Fruit fly (Drosophila melanogaster) whole organism, embryonic: ENCODE measurements around the gene Mon1.

Experiments used
- Abd-B ChIP-seq: fragments of 200-800 bp; sonication (Bioruptor generic); optimal IDR thresholded peaks from 2 replicates; lab custom pipeline; 2018; ENCODE audit warnings: missing biosample characterization, mild to moderate bottlenecking, missing genetic modification characterization, moderate library complexity
- CG10431 ChIP-seq: fragments of 200-800 bp; sonication (Bioruptor generic); optimal IDR thresholded peaks from 3 replicates; lab custom pipeline; 2018; ENCODE audit warnings: missing biosample characterization, mild to moderate bottlenecking, missing genetic modification characterization
- CG12219 ChIP-seq: fragments of 200-800 bp; sonication (Bioruptor generic); optimal IDR thresholded peaks from 3 replicates; lab custom pipeline; 2018; ENCODE audit warnings: missing biosample characterization, mild to moderate bottlenecking, missing genetic modification characterization
- CG12769 ChIP-seq: fragments of 200-800 bp; sonication (Bioruptor generic); optimal IDR thresholded peaks from 2 replicates; lab custom pipeline; 2019; ENCODE audit warnings: missing biosample characterization, mild to moderate bottlenecking, missing genetic modification characterization, moderate library complexity
- CG13287 ChIP-seq: fragments of 200-800 bp; sonication (Bioruptor generic); IDR thresholded peaks from 2 replicates; pipeline ENCODE4 v1.3.6; 2022; ENCODE audit warnings: missing biosample characterization, missing genetic modification characterization; ENCODE audit not compliant: partially characterized antibody
- CG15011 ChIP-seq: fragments of 200-800 bp; sonication (Bioruptor generic); optimal IDR thresholded peaks from 3 replicates; lab custom pipeline; 2018; ENCODE audit warnings: missing biosample characterization, mild to moderate bottlenecking, missing genetic modification characterization
- CG17568 ChIP-seq: fragments of 200-800 bp; sonication (Bioruptor generic); optimal IDR thresholded peaks from 2 replicates; lab custom pipeline; 2018; ENCODE audit warnings: missing biosample characterization, mild to moderate bottlenecking, missing genetic modification characterization, moderate library complexity
- CG18764 ChIP-seq: fragments of 200-800 bp; sonication (Bioruptor generic); optimal IDR thresholded peaks from 3 replicates; lab custom pipeline; 2016; ENCODE audit warnings: missing biosample characterization, missing genetic modification characterization
- CG2116 ChIP-seq: fragments of 200-800 bp; sonication (Bioruptor generic); optimal IDR thresholded peaks from 3 replicates; lab custom pipeline; 2018; ENCODE audit warnings: missing biosample characterization, mild to moderate bottlenecking, missing genetic modification characterization
- CG34422 ChIP-seq: fragments of 200-800 bp; sonication (Bioruptor generic); IDR thresholded peaks from 3 replicates; pipeline ENCODE4 v1.3.6; 2022; ENCODE audit warnings: missing biosample characterization, missing genetic modification characterization
- CG4360 ChIP-seq: fragments of 200-800 bp; sonication (Bioruptor generic); IDR thresholded peaks from 2 replicates; pipeline ENCODE4 v1.3.6; 2022; ENCODE audit warnings: missing biosample characterization, missing genetic modification characterization
- CG4617 ChIP-seq: fragments of 200-800 bp; sonication (Bioruptor generic); optimal IDR thresholded peaks from 3 replicates; lab custom pipeline; 2016; ENCODE audit warnings: missing biosample characterization, missing genetic modification characterization, borderline replicate concordance
- CG5245 ChIP-seq: fragments of 200-800 bp; sonication (Bioruptor generic); optimal IDR thresholded peaks from 3 replicates; lab custom pipeline; 2016; ENCODE audit warnings: missing biosample characterization, missing genetic modification characterization
- CG6791 ChIP-seq: fragments of 200-800 bp; sonication (Bioruptor generic); IDR thresholded peaks from 3 replicates; pipeline ENCODE4 v1.3.6; 2022; ENCODE audit warnings: missing biosample characterization, missing genetic modification characterization; ENCODE audit not compliant: partially characterized antibody
- CG7556 ChIP-seq: fragments of 200-800 bp; sonication (Bioruptor generic); optimal IDR thresholded peaks from 2 replicates; lab custom pipeline; 2017; ENCODE audit warnings: missing biosample characterization, mild to moderate bottlenecking, missing genetic modification characterization
- CG9932 ChIP-seq: fragments of 200-800 bp; sonication (Bioruptor generic); IDR thresholded peaks from 2 replicates; pipeline ENCODE4 v1.3.6; 2022; ENCODE audit warnings: missing biosample characterization, missing genetic modification characterization
- Chrac-16 ChIP-seq: fragments of 200-800 bp; sonication (Bioruptor generic); optimal IDR thresholded peaks from 3 replicates; lab custom pipeline; 2016; ENCODE audit warnings: missing biosample characterization, missing genetic modification characterization
- CoRest ChIP-seq: fragments of 200-800 bp; sonication (Bioruptor generic); optimal IDR thresholded peaks from 3 replicates; lab custom pipeline; 2018; ENCODE audit warnings: missing biosample characterization, mild to moderate bottlenecking, missing genetic modification characterization, moderate library complexity
- Dbx ChIP-seq: fragments of 200-800 bp; sonication (Bioruptor generic); IDR thresholded peaks from 3 replicates; pipeline ENCODE4 v1.3.6; 2022; ENCODE audit warnings: missing biosample characterization, missing genetic modification characterization
- Dll ChIP-seq: fragments of 200-800 bp; sonication (Bioruptor generic); IDR thresholded peaks from 4 replicates; pipeline ENCODE4 v1.3.6; 2022; ENCODE audit warnings: missing biosample characterization, missing genetic modification characterization; ENCODE audit not compliant: partially characterized antibody
- Doc3 ChIP-seq: fragments of 200-800 bp; sonication (Bioruptor generic); IDR thresholded peaks from 3 replicates; pipeline ENCODE4 v1.3.6; 2022; ENCODE audit warnings: missing biosample characterization, missing genetic modification characterization; ENCODE audit not compliant: partially characterized antibody
- Dp ChIP-seq: fragments of 200-800 bp; sonication (Bioruptor generic); optimal IDR thresholded peaks from 2 replicates; lab custom pipeline; 2018; ENCODE audit warnings: missing biosample characterization, mild to moderate bottlenecking, missing genetic modification characterization, moderate library complexity
- Dref ChIP-seq: fragments of 200-800 bp; sonication (Bioruptor generic); IDR thresholded peaks from 2 replicates; pipeline ENCODE4 v1.3.6; 2022; ENCODE audit warnings: missing biosample characterization, missing genetic modification characterization
- E2f2 ChIP-seq: fragments of 200-800 bp; sonication (Bioruptor generic); IDR thresholded peaks from 2 replicates; pipeline ENCODE4 v1.3.6; 2022; ENCODE audit warnings: missing biosample characterization, missing genetic modification characterization
- Eip74EF ChIP-seq, 2 experiments: fragments of 200-800 bp in 1 of 2; fragments of >200 bp in 1 of 2; sonication (Bioruptor generic) in 1 of 2; optimal IDR thresholded peaks; 2 replicates each; lab custom pipeline; 2017 to 2019; ENCODE audit warnings: missing biosample characterization in 2 of 2, missing genetic modification characterization in 2 of 2, mild to moderate bottlenecking in 1 of 2, moderate library complexity in 1 of 2
- MESR4 ChIP-seq: fragments of 200-800 bp; sonication (Bioruptor generic); optimal IDR thresholded peaks from 2 replicates; lab custom pipeline; 2018; ENCODE audit warnings: missing biosample characterization, mild to moderate bottlenecking, missing genetic modification characterization, moderate library complexity
- Opbp ChIP-seq: fragments of 200-800 bp; sonication (Bioruptor generic); IDR thresholded peaks from 3 replicates; pipeline ENCODE4 v1.3.6; 2022; ENCODE audit warnings: missing biosample characterization, missing genetic modification characterization; ENCODE audit not compliant: partially characterized antibody
- YL-1 ChIP-seq: fragments of 200-800 bp; sonication (Bioruptor generic); optimal IDR thresholded peaks from 3 replicates; lab custom pipeline; 2017; ENCODE audit warnings: missing biosample characterization, mild to moderate bottlenecking, missing genetic modification characterization
- amos ChIP-seq: fragments of 200-800 bp; sonication (Bioruptor generic); IDR thresholded peaks from 2 replicates; pipeline ENCODE4 v1.3.6; 2022; ENCODE audit warnings: missing biosample characterization, missing genetic modification characterization; ENCODE audit not compliant: partially characterized antibody
- ato ChIP-seq: fragments of 200-800 bp; sonication (Bioruptor generic); IDR thresholded peaks from 2 replicates; pipeline ENCODE4 v1.3.6; 2022; ENCODE audit warnings: missing biosample characterization, missing genetic modification characterization; ENCODE audit not compliant: partially characterized antibody
- bsh ChIP-seq, 2 experiments: fragments of 200-800 bp; sonication (Bioruptor generic); optimal IDR thresholded peaks; 2 replicates each; lab custom pipeline; 2017 to 2018; ENCODE audit warnings: mild to moderate bottlenecking in 2 of 2, missing biosample characterization in 2 of 2, missing genetic modification characterization in 2 of 2, moderate library complexity in 1 of 2
- dm ChIP-seq: fragments of 200-800 bp; sonication (Bioruptor generic); optimal IDR thresholded peaks from 3 replicates; lab custom pipeline; 2016; ENCODE audit warnings: missing biosample characterization, missing genetic modification characterization
- ewg ChIP-seq: fragments of 200-800 bp; sonication (Bioruptor generic); optimal IDR thresholded peaks from 3 replicates; lab custom pipeline; 2017; ENCODE audit warnings: mild to moderate bottlenecking, missing biosample characterization, missing genetic modification reagents, missing genetic modification characterization
- fd102C ChIP-seq: fragments of 200-800 bp; sonication (Bioruptor generic); optimal IDR thresholded peaks from 2 replicates; lab custom pipeline; 2018; ENCODE audit warnings: missing biosample characterization, mild to moderate bottlenecking, missing genetic modification characterization, moderate library complexity
- fd3F ChIP-seq: fragments of 200-800 bp; sonication (Bioruptor generic); optimal IDR thresholded peaks from 2 replicates; lab custom pipeline; 2018; ENCODE audit warnings: missing biosample characterization, mild to moderate bottlenecking, missing genetic modification characterization, moderate library complexity
- gce ChIP-seq: fragments of 200-800 bp; sonication (Bioruptor generic); IDR thresholded peaks from 3 replicates; pipeline ENCODE4 v1.3.6; 2022; ENCODE audit warnings: missing biosample characterization, missing genetic modification characterization
- hb ChIP-seq: fragments of 200-800 bp; sonication (Bioruptor generic); IDR thresholded peaks from 3 replicates; pipeline ENCODE4 v1.3.6; 2022; ENCODE audit warnings: missing biosample characterization, missing genetic modification characterization; ENCODE audit not compliant: partially characterized antibody
- hbn ChIP-seq: fragments of 200-800 bp; sonication (Bioruptor generic); IDR thresholded peaks from 2 replicates; pipeline ENCODE4 v1.3.6; 2022; ENCODE audit warnings: missing biosample characterization, missing genetic modification characterization; ENCODE audit not compliant: partially characterized antibody
- knrl ChIP-seq: fragments of 200-800 bp; sonication (Bioruptor generic); IDR thresholded peaks from 3 replicates; pipeline ENCODE4 v1.3.6; 2022; ENCODE audit warnings: missing biosample characterization, missing genetic modification characterization; ENCODE audit not compliant: partially characterized antibody
- luna ChIP-seq: fragments of 200-800 bp; sonication (Bioruptor generic); optimal IDR thresholded peaks from 2 replicates; lab custom pipeline; 2016; ENCODE audit warnings: missing biosample characterization, missing genetic modification characterization
- mld ChIP-seq: fragments of 200-800 bp; sonication (Bioruptor generic); IDR thresholded peaks from 3 replicates; pipeline ENCODE4 v1.3.6; 2022; ENCODE audit warnings: missing biosample characterization, missing genetic modification characterization; ENCODE audit not compliant: partially characterized antibody
- nerfin-2 ChIP-seq: fragments of 200-800 bp; sonication (Bioruptor generic); IDR thresholded peaks from 2 replicates; pipeline ENCODE4 v1.3.6; 2022; ENCODE audit warnings: missing biosample characterization, missing genetic modification characterization; ENCODE audit not compliant: partially characterized antibody
- pzg ChIP-seq: fragments of 200-800 bp; sonication (Bioruptor generic); optimal IDR thresholded peaks from 3 replicates; lab custom pipeline; 2018; ENCODE audit warnings: missing biosample characterization, mild to moderate bottlenecking, missing genetic modification characterization, moderate library complexity
- tna ChIP-seq: fragments of 200-800 bp; sonication (Bioruptor generic); IDR thresholded peaks from 2 replicates; pipeline ENCODE4 v1.3.6; 2022; ENCODE audit warnings: missing biosample characterization, missing genetic modification characterization; ENCODE audit not compliant: partially characterized antibody
- vnd ChIP-seq: fragments of 200-800 bp; sonication (Bioruptor generic); IDR thresholded peaks from 3 replicates; pipeline ENCODE4 v1.3.6; 2022; ENCODE audit warnings: missing biosample characterization, missing genetic modification characterization; ENCODE audit not compliant: partially characterized antibody
- zen ChIP-seq: fragments of 200-800 bp; sonication (Bioruptor generic); optimal IDR thresholded peaks from 3 replicates; lab custom pipeline; 2018; ENCODE audit warnings: missing biosample characterization, mild to moderate bottlenecking, missing genetic modification characterization, moderate library complexity
- zen2 ChIP-seq: fragments of 200-800 bp; sonication (Bioruptor generic); IDR thresholded peaks from 3 replicates; pipeline ENCODE4 v1.3.6; 2022; ENCODE audit warnings: missing biosample characterization, missing genetic modification characterization; ENCODE audit not compliant: partially characterized antibody

Mon1 gene

dm6 chr2L:4830490-4830889, 20.0 kb upstream of the Mon1 start, which contains the start of gene Fnta (continued):
- TF ChIP-seq CG13287 (GFP tag; lab: Robert Waterston, UW), result peak; percentile 88
- peak; percentile 82 for TF ChIP-seq vnd (GFP tag; lab: Robert Waterston, UW)
- TF ChIP-seq CG2116 (GFP tag; lab: Kevin White, UChicago), result peak; percentile 45
- no peak for TF ChIP-seq fd102C (GFP tag; lab: Kevin White, UChicago)
- peak; percentile 80; the same call in 1 of the 2 replicates for TF ChIP-seq amos
- TF ChIP-seq fd3F (GFP tag; lab: Kevin White, UChicago), result no peak
- peak; percentile 97 for TF ChIP-seq ato (GFP tag; lab: Robert Waterston, UW)
- TF ChIP-seq Chrac-16 (GFP tag; lab: Kevin White, UChicago), result no peak
- peak; percentile 97 for TF ChIP-seq nerfin-2
- no peak for TF ChIP-seq ewg (GFP tag; lab: Kevin White, UChicago)
- no peak for TF ChIP-seq CG18764 (GFP tag; lab: Kevin White, UChicago)
- no peak for TF ChIP-seq Dbx (GFP tag; lab: Robert Waterston, UW)
- TF ChIP-seq Eip74EF (GFP tag; optimal IDR thresholded peaks at IDR 0.05; lab: Kevin White, UChicago), result no peak
- TF ChIP-seq CG17568 (GFP tag; lab: Kevin White, UChicago), result no peak
- TF ChIP-seq hb, result peak; percentile 88
- no peak for TF ChIP-seq Abd-B (GFP tag; lab: Kevin White, UChicago)
- peak; percentile 80 for TF ChIP-seq Dp (GFP tag; lab: Kevin White, UChicago)
- TF ChIP-seq CG15011, result no peak
- TF ChIP-seq tna (GFP tag; lab: Robert Waterston, UW), result peak; percentile 97
- no peak for TF ChIP-seq dm (GFP tag; lab: Kevin White, UChicago)
- no peak for TF ChIP-seq gce
- TF ChIP-seq MESR4 (GFP tag; lab: Kevin White, UChicago), result peak; percentile 66
- TF ChIP-seq YL-1 (GFP tag; lab: Kevin White, UChicago), result peak; percentile 19
- peak; percentile 78 for TF ChIP-seq hbn (GFP tag; lab: Robert Waterston, UW)
- no peak for TF ChIP-seq CG7556 (GFP tag; lab: Kevin White, UChicago)
- peak; percentile 16; the same call in 1 of the 2 replicates for TF ChIP-seq CG4360
- TF ChIP-seq CoRest, result no peak
- TF ChIP-seq CG6791 (GFP tag; lab: Robert Waterston, UW), result peak; percentile 93
- TF ChIP-seq bsh (GFP tag; optimal IDR thresholded peaks at IDR 0.05; lab: Kevin White, UChicago), result no peak
- TF ChIP-seq pzg (GFP tag; lab: Kevin White, UChicago), result peak; percentile 47
- no peak for TF ChIP-seq zen (tag; lab: Kevin White, UChicago)
- TF ChIP-seq CG12769, result no peak
- no peak for TF ChIP-seq luna (GFP tag; lab: Kevin White, UChicago)
- peak; percentile 67; the same call in 1 of the 3 replicates for TF ChIP-seq Doc3 (GFP tag; lab: Robert Waterston, UW)
- TF ChIP-seq E2f2 (GFP tag; lab: Robert Waterston, UW), result peak; percentile 89
- no peak for TF ChIP-seq CG9932
- peak; percentile 86 for TF ChIP-seq Dref
- TF ChIP-seq mld (GFP tag; lab: Robert Waterston, UW), result peak; percentile 91
- peak; percentile 92 for TF ChIP-seq zen2
- no peak for TF ChIP-seq CG10431 (GFP tag; lab: Kevin White, UChicago)
- TF ChIP-seq Dll, result peak; percentile 88
- TF ChIP-seq Opbp (GFP tag; lab: Robert Waterston, UW), result peak; percentile 93; the same call in 2 of the 3 replicates
- TF ChIP-seq CG5245 (GFP tag; lab: Kevin White, UChicago), result no peak
- no peak for TF ChIP-seq CG34422 (GFP tag; lab: Robert Waterston, UW)
- TF ChIP-seq CG12219 (GFP tag; lab: Kevin White, UChicago), result no peak
- TF ChIP-seq CG4617, result peak; percentile 21
- peak; percentile 24; the same call in 1 of the 3 replicates for TF ChIP-seq knrl
